Fruit fly (Drosophila melanogaster): ENCODE measurements around the gene ais.
A peak's percentile ranks its signal among the peaks of the same experiment; 100 is the strongest.

ais gene

dm6 chr3L:17846169-17846981, 41.9 kb upstream of the ais start, which contains the start of the genes MED19 and CG7430 (continued):
- no peak for TF ChIP-seq emc (GFP tag; optimal IDR thresholded peaks at IDR 0.05)
- no peak for TF ChIP-seq TFAM (GFP tag; optimal IDR thresholded peaks at IDR 0.05)
- TF ChIP-seq pho (GFP tag; optimal IDR thresholded peaks at IDR 0.05), result no peak
- no peak for TF ChIP-seq run (tag; optimal IDR thresholded peaks at IDR 0.05)
- no peak for TF ChIP-seq Side (GFP tag; optimal IDR thresholded peaks at IDR 0.05)
- no peak for TF ChIP-seq Oli (tag; optimal IDR thresholded peaks at IDR 0.05)
- TF ChIP-seq CG14860 (GFP tag; IDR thresholded peaks at IDR 0.05; ENCODE audit: partially characterized antibody), result no peak
- no peak for TF ChIP-seq CG8359 (GFP tag; optimal IDR thresholded peaks at IDR 0.05; ENCODE audit: borderline replicate concordance)
- TF ChIP-seq CG14965 (GFP tag; optimal IDR thresholded peaks at IDR 0.05; ENCODE audit: borderline replicate concordance), result no peak
- peak; percentile 32 for TF ChIP-seq E2f2 (GFP tag; IDR thresholded peaks at IDR 0.05)
- TF ChIP-seq CG17912 (GFP tag; optimal IDR thresholded peaks at IDR 0.05), result peak; percentile 31
- no peak for TF ChIP-seq CG11504 (tag; optimal IDR thresholded peaks at IDR 0.05)
- no peak for TF ChIP-seq CG13624 (GFP tag; optimal IDR thresholded peaks at IDR 0.05)
- TF ChIP-seq zfh1 (GFP tag; IDR thresholded peaks at IDR 0.05), result 0 out of 3 replicates have a peak, but pooled peaks have one; percentile 23
- TF ChIP-seq sima (GFP tag; optimal IDR thresholded peaks at IDR 0.05), result no peak
- TF ChIP-seq klu (GFP tag; IDR thresholded peaks at IDR 0.05), result no peak
- no peak for TF ChIP-seq Blimp-1 (GFP tag; optimal IDR thresholded peaks at IDR 0.05)
- no peak for TF ChIP-seq peb (GFP tag; IDR thresholded peaks at IDR 0.05)
- TF ChIP-seq CG6689 (GFP tag; IDR thresholded peaks at IDR 0.05), result no peak
- no peak for TF ChIP-seq mam (GFP tag; optimal IDR thresholded peaks at IDR 0.05)
- TF ChIP-seq CG15696 (tag; optimal IDR thresholded peaks at IDR 0.05), result no peak
- no peak for TF ChIP-seq kni (GFP tag; optimal IDR thresholded peaks at IDR 0.05)
- TF ChIP-seq onecut (GFP tag; IDR thresholded peaks at IDR 0.05), result no peak
- no peak for TF ChIP-seq zf30C (GFP tag; optimal IDR thresholded peaks at IDR 0.05)
- no peak for TF ChIP-seq CG5953 (GFP tag; IDR thresholded peaks at IDR 0.05)
- no peak for TF ChIP-seq Max (GFP tag; optimal IDR thresholded peaks at IDR 0.05)
- no peak for TF ChIP-seq CG10654 (GFP tag; optimal IDR thresholded peaks at IDR 0.05)
- TF ChIP-seq CG3838 (GFP tag; optimal IDR thresholded peaks at IDR 0.05), result no peak
- peak; percentile 66 for TF ChIP-seq CG6791 (GFP tag; IDR thresholded peaks at IDR 0.05; ENCODE audit: partially characterized antibody)
- TF ChIP-seq bbx (GFP tag; IDR thresholded peaks at IDR 0.05; ENCODE audit: partially characterized antibody), result peak; percentile 56; the same call in 1 of the 2 replicates
- peak; percentile 79 for TF ChIP-seq Lhr (GFP tag; optimal IDR thresholded peaks at IDR 0.05)
- TF ChIP-seq zen2 (GFP tag; IDR thresholded peaks at IDR 0.05; ENCODE audit: partially characterized antibody), result no peak
- no peak for TF ChIP-seq pros (GFP tag; optimal IDR thresholded peaks at IDR 0.05)
- TF ChIP-seq Fer2 (tag; optimal IDR thresholded peaks at IDR 0.05), result no peak
- 0 out of 2 replicates have a peak, but pooled peaks have one; percentile 37 for TF ChIP-seq chm (GFP tag; IDR thresholded peaks at IDR 0.05)
- TF ChIP-seq amos (GFP tag; IDR thresholded peaks at IDR 0.05; ENCODE audit: partially characterized antibody), result peak; percentile 62
- peak; percentile 84 for TF ChIP-seq Jarid2 (GFP tag; optimal IDR thresholded peaks at IDR 0.05)
- TF ChIP-seq CG12769 (tag; optimal IDR thresholded peaks at IDR 0.05), result no peak
- TF ChIP-seq bowl (GFP tag; IDR thresholded peaks at IDR 0.05), result no peak
- TF ChIP-seq kah (GFP tag; optimal IDR thresholded peaks at IDR 0.05), result no peak
- no peak for TF ChIP-seq Hr39 (optimal IDR thresholded peaks at IDR 0.05)
- no peak for TF ChIP-seq CG4854 (GFP tag; optimal IDR thresholded peaks at IDR 0.05)
- no peak for TF ChIP-seq CG11398 (GFP tag; optimal IDR thresholded peaks at IDR 0.05)
- peak; percentile 24 to 60 for TF ChIP-seq bsh (GFP tag; optimal IDR thresholded peaks at IDR 0.05)
- TF ChIP-seq CG18011 (GFP tag; optimal IDR thresholded peaks at IDR 0.05), result no peak
- TF ChIP-seq schlank (tag; optimal IDR thresholded peaks at IDR 0.05), result no peak
- TF ChIP-seq CG12659 (GFP tag; optimal IDR thresholded peaks at IDR 0.05), result peak; percentile 73
- no peak for TF ChIP-seq CG7963 (GFP tag; IDR thresholded peaks at IDR 0.05; ENCODE audit: partially characterized antibody)

Measured in whole organism, embryonic.